Fruit fly (Drosophila melanogaster) whole organism, embryonic: ENCODE measurements around the gene CG11892.

ENCODE experiments used
- ATbp ChIP-seq: fragments of 200-800 bp; sonication (Bioruptor generic); optimal IDR thresholded peaks from 2 replicates; lab custom pipeline; 2017; ENCODE audit warnings: missing biosample characterization, mild to moderate bottlenecking, missing genetic modification characterization, missing genetic modification reagents
- Atf-2 ChIP-seq: fragments of 200-800 bp; sonication (Bioruptor generic); optimal IDR thresholded peaks from 2 replicates; lab custom pipeline; 2016; ENCODE audit warnings: missing biosample characterization, missing genetic modification characterization
- Atf6 ChIP-seq: fragments of 200-800 bp; sonication (Bioruptor generic); IDR thresholded peaks from 2 replicates; pipeline ENCODE4 v1.3.6; 2022; ENCODE audit warnings: missing biosample characterization, missing genetic modification characterization
- Bgb ChIP-seq: fragments of 200-800 bp; sonication (Bioruptor generic); IDR thresholded peaks from 2 replicates; pipeline ENCODE4 v1.3.6; 2022; ENCODE audit warnings: missing biosample characterization, missing genetic modification characterization; ENCODE audit not compliant: partially characterized antibody
- C15 ChIP-seq: fragments of 200-800 bp; sonication (Bioruptor generic); IDR thresholded peaks from 3 replicates; pipeline ENCODE4 v1.3.6; 2022; ENCODE audit warnings: missing biosample characterization, missing genetic modification characterization
- CG10267 ChIP-seq: fragments of 200-800 bp; sonication (Bioruptor generic); optimal IDR thresholded peaks from 2 replicates; lab custom pipeline; 2018; ENCODE audit warnings: missing biosample characterization, mild to moderate bottlenecking, missing genetic modification characterization, moderate library complexity
- CG12236 ChIP-seq: fragments of 200-800 bp; sonication (Bioruptor generic); optimal IDR thresholded peaks from 2 replicates; lab custom pipeline; 2016; ENCODE audit warnings: missing biosample characterization, missing genetic modification characterization
- CG13775 ChIP-seq: fragments of 200-800 bp; sonication (Bioruptor generic); optimal IDR thresholded peaks from 3 replicates; lab custom pipeline; 2017; ENCODE audit warnings: missing biosample characterization, mild to moderate bottlenecking, missing genetic modification characterization
- CG14710 ChIP-seq: fragments of 200-800 bp; sonication (Bioruptor generic); optimal IDR thresholded peaks from 3 replicates; lab custom pipeline; 2019; ENCODE audit warnings: missing biosample characterization, mild to moderate bottlenecking, missing genetic modification characterization, moderate library complexity
- CG15601 ChIP-seq: fragments of 200-800 bp; sonication (Bioruptor generic); optimal IDR thresholded peaks from 3 replicates; lab custom pipeline; 2019; ENCODE audit warnings: missing biosample characterization, mild to moderate bottlenecking, missing genetic modification characterization, moderate library complexity
- CG17802 ChIP-seq: fragments of 200-800 bp; sonication (Bioruptor generic); optimal IDR thresholded peaks from 2 replicates; lab custom pipeline; 2018; ENCODE audit warnings: missing biosample characterization, mild to moderate bottlenecking, missing genetic modification characterization, moderate library complexity
- CG2202 ChIP-seq: fragments of 200-800 bp; sonication (Bioruptor generic); optimal IDR thresholded peaks from 2 replicates; lab custom pipeline; 2018; ENCODE audit warnings: missing biosample characterization, mild to moderate bottlenecking, missing genetic modification characterization
- CG30020 ChIP-seq: fragments of 200-800 bp; optimal IDR thresholded peaks from 2 replicates; lab custom pipeline; 2019; ENCODE audit warnings: missing biosample characterization, mild to moderate bottlenecking, missing genetic modification characterization, moderate library complexity
- CG34376 ChIP-seq: fragments of 200-800 bp; sonication (Bioruptor generic); optimal IDR thresholded peaks from 2 replicates; lab custom pipeline; 2018; ENCODE audit warnings: missing biosample characterization, mild to moderate bottlenecking, missing genetic modification characterization
- CG3847 ChIP-seq: fragments of 200-800 bp; sonication (Bioruptor generic); IDR thresholded peaks from 2 replicates; pipeline ENCODE4 v1.3.6; 2022; ENCODE audit warnings: missing biosample characterization, missing genetic modification characterization
- CG4282 ChIP-seq: fragments of 200-800 bp; sonication (Bioruptor generic); optimal IDR thresholded peaks from 2 replicates; lab custom pipeline; 2016; ENCODE audit warnings: missing biosample characterization, missing genetic modification characterization
- CG43689 ChIP-seq: fragments of 200-800 bp; sonication (Bioruptor generic); IDR thresholded peaks from 2 replicates; pipeline ENCODE4 v1.3.6; 2022; ENCODE audit warnings: missing biosample characterization, missing genetic modification characterization
- CG4424 ChIP-seq: fragments of 200-800 bp; sonication (Bioruptor generic); optimal IDR thresholded peaks from 3 replicates; lab custom pipeline; 2016; ENCODE audit warnings: missing biosample characterization, missing genetic modification characterization
- CG4617 ChIP-seq: fragments of 200-800 bp; sonication (Bioruptor generic); optimal IDR thresholded peaks from 3 replicates; lab custom pipeline; 2016; ENCODE audit warnings: missing biosample characterization, missing genetic modification characterization, borderline replicate concordance
- CG4820 ChIP-seq: fragments of 200-800 bp; sonication (Bioruptor generic); optimal IDR thresholded peaks from 3 replicates; lab custom pipeline; 2016; ENCODE audit warnings: missing biosample characterization, missing genetic modification characterization
- CG6654 ChIP-seq: fragments of 200-800 bp; sonication (Bioruptor generic); optimal IDR thresholded peaks from 2 replicates; lab custom pipeline; 2017; ENCODE audit warnings: missing biosample characterization, mild to moderate bottlenecking, missing genetic modification characterization
- CG8944 ChIP-seq: fragments of 200-800 bp; sonication (Bioruptor generic); optimal IDR thresholded peaks from 3 replicates; lab custom pipeline; 2016; ENCODE audit warnings: missing biosample characterization, missing genetic modification characterization
- Dbx ChIP-seq: fragments of 200-800 bp; sonication (Bioruptor generic); IDR thresholded peaks from 3 replicates; pipeline ENCODE4 v1.3.6; 2022; ENCODE audit warnings: missing biosample characterization, missing genetic modification characterization
- Dll ChIP-seq: fragments of 200-800 bp; sonication (Bioruptor generic); IDR thresholded peaks from 4 replicates; pipeline ENCODE4 v1.3.6; 2022; ENCODE audit warnings: missing biosample characterization, missing genetic modification characterization; ENCODE audit not compliant: partially characterized antibody
- ERR ChIP-seq: fragments of 200-800 bp; sonication (Bioruptor generic); optimal IDR thresholded peaks from 2 replicates; lab custom pipeline; 2016; ENCODE audit warnings: missing biosample characterization, missing genetic modification characterization
- Med ChIP-seq: fragments of 200-800 bp; sonication (Bioruptor generic); peaks from one replicate; lab custom pipeline; 2016; ENCODE audit warnings: missing biosample characterization, missing genetic modification characterization, mild to moderate bottlenecking, inconsistent platforms, moderate library complexity
- Optix ChIP-seq: fragments of 200-800 bp; sonication (Bioruptor generic); IDR thresholded peaks from 3 replicates; pipeline ENCODE4 v1.3.6; 2022; ENCODE audit warnings: missing biosample characterization, missing genetic modification characterization
- Sin3A ChIP-seq: fragments of >200 bp; optimal IDR thresholded peaks from 2 replicates; lab custom pipeline; 2018
- ab ChIP-seq: fragments of 200-800 bp; sonication (Bioruptor generic); optimal IDR thresholded peaks from 2 replicates; lab custom pipeline; 2016; ENCODE audit warnings: missing biosample characterization, missing genetic modification characterization
- bigmax ChIP-seq: fragments of 200-800 bp; sonication (Bioruptor generic); optimal IDR thresholded peaks from 2 replicates; lab custom pipeline; 2018; ENCODE audit warnings: missing biosample characterization, mild to moderate bottlenecking, missing genetic modification characterization
- btn ChIP-seq: fragments of 200-800 bp; sonication (Bioruptor generic); optimal IDR thresholded peaks from 2 replicates; lab custom pipeline; 2016; ENCODE audit warnings: missing biosample characterization, missing genetic modification characterization
- dan ChIP-seq: fragments of 200-800 bp; sonication (Bioruptor generic); IDR thresholded peaks from 2 replicates; pipeline ENCODE4 v1.3.6; 2022; ENCODE audit warnings: missing biosample characterization, missing genetic modification characterization
- dati ChIP-seq: fragments of 200-800 bp; sonication (Bioruptor generic); IDR thresholded peaks from 2 replicates; pipeline ENCODE4 v1.3.6; 2022; ENCODE audit warnings: missing biosample characterization, missing genetic modification characterization
- disco-r ChIP-seq: fragments of 200-800 bp; sonication (Bioruptor generic); optimal IDR thresholded peaks from 2 replicates; lab custom pipeline; 2016; ENCODE audit warnings: missing biosample characterization, missing genetic modification characterization
- dm ChIP-seq: fragments of 200-800 bp; sonication (Bioruptor generic); optimal IDR thresholded peaks from 3 replicates; lab custom pipeline; 2016; ENCODE audit warnings: missing biosample characterization, missing genetic modification characterization
- dysf ChIP-seq: fragments of 200-800 bp; sonication (Bioruptor generic); IDR thresholded peaks from 3 replicates; pipeline ENCODE4 v1.3.6; 2022; ENCODE audit warnings: missing biosample characterization, missing genetic modification characterization
- eve ChIP-seq, 2 experiments: fragments of >200 bp; optimal IDR thresholded peaks; 2 replicates each; lab custom pipeline; 2017; ENCODE audit warnings: missing biosample characterization in 2 of 2, missing genetic modification characterization in 2 of 2
- exex ChIP-seq: fragments of 200-800 bp; sonication (Bioruptor generic); optimal IDR thresholded peaks from 4 replicates; lab custom pipeline; 2018; ENCODE audit warnings: missing biosample characterization, mild to moderate bottlenecking, missing genetic modification characterization, moderate library complexity
- eyg ChIP-seq: fragments of 200-800 bp; sonication (Bioruptor generic); optimal IDR thresholded peaks from 3 replicates; lab custom pipeline; 2016; ENCODE audit warnings: missing biosample characterization, missing genetic modification characterization
- fd102C ChIP-seq: fragments of 200-800 bp; sonication (Bioruptor generic); optimal IDR thresholded peaks from 2 replicates; lab custom pipeline; 2018; ENCODE audit warnings: missing biosample characterization, mild to moderate bottlenecking, missing genetic modification characterization, moderate library complexity
- fru ChIP-seq: fragments of >200 bp; optimal IDR thresholded peaks from 2 replicates; lab custom pipeline; 2017
- gfzf ChIP-seq: fragments of 200-800 bp; sonication (Bioruptor generic); optimal IDR thresholded peaks from 2 replicates; lab custom pipeline; 2016; ENCODE audit warnings: missing biosample characterization, mild to moderate bottlenecking, missing genetic modification characterization, moderate library complexity
- kni ChIP-seq: fragments of 200-800 bp; sonication (Bioruptor generic); optimal IDR thresholded peaks from 3 replicates; lab custom pipeline; 2017; ENCODE audit warnings: mild to moderate bottlenecking, missing biosample characterization, missing genetic modification reagents, missing genetic modification characterization
- lov ChIP-seq, 2 experiments: fragments of 200-800 bp in 1 of 2; fragments of >200 bp in 1 of 2; sonication (Bioruptor generic) in 1 of 2; IDR thresholded peaks in 1 of 2; optimal IDR thresholded peaks in 1 of 2; 2 replicates in 1 of 2; 3 replicates in 1 of 2; pipeline versions ENCODE4 v1.3.6 to Lab custom; 2017 to 2022; ENCODE audit warnings: missing biosample characterization in 1 of 2, missing genetic modification characterization in 1 of 2
- nerfin-1 ChIP-seq: fragments of 200-800 bp; sonication (Bioruptor generic); optimal IDR thresholded peaks from 3 replicates; lab custom pipeline; 2019; ENCODE audit warnings: missing biosample characterization, mild to moderate bottlenecking, missing genetic modification characterization, moderate library complexity
- repo ChIP-seq: fragments of 200-800 bp; sonication (Bioruptor generic); optimal IDR thresholded peaks from 2 replicates; lab custom pipeline; 2016; ENCODE audit warnings: missing biosample characterization, missing genetic modification characterization
- slp2 ChIP-seq: fragments of 200-800 bp; sonication (Bioruptor generic); optimal IDR thresholded peaks from 2 replicates; lab custom pipeline; 2016; ENCODE audit warnings: missing biosample characterization, missing genetic modification characterization
- stwl ChIP-seq: fragments of 200-800 bp; sonication (Bioruptor generic); optimal IDR thresholded peaks from 3 replicates; lab custom pipeline; 2018; ENCODE audit warnings: missing biosample characterization, mild to moderate bottlenecking, missing genetic modification characterization, moderate library complexity
- sug ChIP-seq: fragments of 200-800 bp; optimal IDR thresholded peaks from 2 replicates; lab custom pipeline; 2019; ENCODE audit warnings: missing biosample characterization, mild to moderate bottlenecking, missing genetic modification characterization, moderate library complexity
- unpg ChIP-seq: fragments of 200-800 bp; sonication (Bioruptor generic); optimal IDR thresholded peaks from 3 replicates; lab custom pipeline; 2018; ENCODE audit warnings: missing biosample characterization, mild to moderate bottlenecking, missing genetic modification characterization, moderate library complexity

Gene CG11892

DNA sequence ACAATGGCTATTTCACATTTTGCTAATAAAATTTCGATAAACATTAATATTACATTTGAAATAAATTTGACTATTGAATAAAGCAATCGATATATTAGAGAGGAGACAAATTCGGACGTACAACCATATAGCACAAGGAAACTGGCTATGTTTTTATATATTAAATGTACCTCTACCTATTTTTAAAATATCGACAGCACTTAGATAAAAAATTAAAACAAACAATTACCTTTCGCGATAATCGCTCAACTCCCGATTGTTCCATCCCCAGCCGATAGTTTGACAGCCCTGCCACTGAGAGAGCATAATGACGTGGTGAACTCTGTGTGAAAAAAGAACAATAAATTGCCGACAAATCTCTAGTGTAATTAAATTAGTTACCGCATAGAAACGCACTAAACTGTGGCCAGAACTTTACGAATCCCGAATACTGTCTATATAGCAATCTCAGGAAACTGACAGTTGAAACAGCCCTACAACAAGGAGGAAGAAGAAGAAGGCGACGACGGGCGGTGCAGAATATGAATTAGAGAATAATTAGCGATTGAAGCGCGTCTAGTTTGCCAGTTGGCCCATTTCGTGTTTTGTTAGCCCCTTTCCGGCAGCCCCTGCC, 22.6 kb upstream of the CG11892 start, which contains the start of gene CG11857 (continued):
- TF ChIP-seq CG8944 (peak; percentile 97), CG15601 (tag; lab: Kevin White, UChicago) (peak; percentile 96), CG4820 (GFP tag; lab: Kevin White, UChicago) (peak; percentile 97), slp2 (GFP tag; lab: Kevin White, UChicago) (peak; percentile 96), CG17802 (peak; percentile 88), CG30020 (tag; lab: Kevin White, UChicago) (peak; percentile 92), dysf (GFP tag; lab: Robert Waterston, UW) (peak; percentile 99), Dbx (GFP tag; lab: Robert Waterston, UW) (peak; percentile 99), bigmax (peak; percentile 60), unpg (GFP tag; lab: Kevin White, UChicago) (peak; percentile 98), gfzf (GFP tag; lab: Kevin White, UChicago) (peak; percentile 44), CG4282 (GFP tag; lab: Kevin White, UChicago) (peak; percentile 96), CG34376 (GFP tag; lab: Kevin White, UChicago) (peak; percentile 97), Dll (peak; percentile 100), C15 (GFP tag; lab: Robert Waterston, UW) (peak; percentile 98), CG14710 (tag; lab: Kevin White, UChicago) (peak; percentile 98), Atf6 (peak; percentile 98), fd102C (GFP tag; lab: Kevin White, UChicago) (peak; percentile 79), Optix (GFP tag; lab: Robert Waterston, UW) (peak; percentile 99), Med (GFP tag; lab: Kevin White, UChicago) (peak; percentile 100), sug (tag; lab: Kevin White, UChicago) (peak; percentile 97), CG43689 (GFP tag; lab: Robert Waterston, UW) (peak; percentile 93), Bgb (GFP tag; lab: Robert Waterston, UW) (peak; percentile 99), CG13775 (GFP tag; lab: Kevin White, UChicago) (peak; percentile 98), fru (lab: Kevin White, UChicago) (no peak), disco-r (GFP tag; lab: Kevin White, UChicago) (peak; percentile 93), Sin3A (lab: Kevin White, UChicago) (peak; percentile 47), stwl (tag; lab: Kevin White, UChicago) (peak; percentile 91), CG12236 (GFP tag; lab: Kevin White, UChicago) (peak; percentile 94), dati (GFP tag; lab: Robert Waterston, UW) (peak; percentile 95), CG4424 (peak; percentile 98), kni (peak; percentile 88), CG6654 (GFP tag; lab: Kevin White, UChicago) (peak; percentile 88), eve (GFP tag; optimal IDR thresholded peaks at IDR 0.05; lab: Kevin White, UChicago) (peak in 1 of 2 experiments; percentile 54), exex (tag; lab: Kevin White, UChicago) (peak; percentile 89), eyg (GFP tag; lab: Kevin White, UChicago) (peak; percentile 94), CG3847 (GFP tag; lab: Robert Waterston, UW) (peak; percentile 99), lov (optimal IDR thresholded peaks at IDR 0.05; lab: Kevin White, UChicago) (no peak), lov (GFP tag; IDR thresholded peaks at IDR 0.05; lab: Robert Waterston, UW) (peak; percentile 98), Atf-2 (GFP tag; lab: Kevin White, UChicago) (peak; percentile 97), ERR (GFP tag; lab: Kevin White, UChicago) (peak; percentile 95), repo (GFP tag; lab: Kevin White, UChicago) (peak; percentile 95), dan (GFP tag; lab: Robert Waterston, UW) (peak; percentile 97), ATbp (peak; percentile 92), CG4617 (GFP tag; lab: Kevin White, UChicago) (peak; percentile 99), dm (GFP tag; lab: Kevin White, UChicago) (peak; percentile 93), CG10267 (tag; lab: Kevin White, UChicago) (peak; percentile 94), nerfin-1 (tag; lab: Kevin White, UChicago) (peak; percentile 95), CG2202 (tag; lab: Kevin White, UChicago) (peak; percentile 95), ab (GFP tag; lab: Kevin White, UChicago) (peak; percentile 91), btn (GFP tag; lab: Kevin White, UChicago) (peak; percentile 86)
